Worm (Caenorhabditis elegans): ENCODE results near the gene Y16B4A.2.

The Y16B4A.2 gene

DNA sequence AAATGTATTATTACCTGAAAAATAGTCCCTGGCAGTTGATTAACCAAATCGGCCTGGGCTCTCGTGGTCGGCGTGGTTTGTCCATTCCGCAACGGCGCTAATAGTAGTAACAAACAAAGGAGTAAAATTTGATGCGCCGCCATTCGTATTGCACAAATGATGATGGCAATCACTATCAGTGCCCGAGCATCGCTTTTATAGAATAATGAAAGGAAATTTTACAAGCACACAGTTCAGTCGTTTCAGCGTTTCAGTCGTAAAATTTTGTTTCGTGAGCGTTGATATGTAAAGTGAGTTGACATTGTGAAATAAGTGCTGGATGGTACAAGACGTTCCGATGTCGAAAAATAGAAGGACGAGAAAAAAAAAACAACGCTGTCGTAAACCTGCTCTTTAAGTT, at the start of gene Y16B4A.2:
TSS of gene Y16B4A.2 (minus strand) at position 170 of the 400 bp plus-strand sequence.
- TF ChIP-seq nhr-42 (GFP tag; IDR thresholded peaks at IDR 0.05), result no peak
- peak; percentile 10 for TF ChIP-seq hlh-11 (tag; optimal IDR thresholded peaks at IDR 0.05)
- TF ChIP-seq dmd-6 (GFP tag; IDR thresholded peaks at IDR 0.05), result peak; percentile 39; the same call in 1 of the 2 replicates
- TF ChIP-seq skn-1 (tag; optimal IDR thresholded peaks at IDR 0.05), result no peak
- TF ChIP-seq php-3 (GFP tag; IDR thresholded peaks at IDR 0.05), result peak; percentile 70; the same call in 1 of the 2 replicates
- TF ChIP-seq nhr-28 (tag; optimal IDR thresholded peaks at IDR 0.05), result peak; percentile 27
- TF ChIP-seq mdl-1 (tag; optimal IDR thresholded peaks at IDR 0.05), result no peak
- peak; percentile 46 for TF ChIP-seq pqm-1 (tag; optimal IDR thresholded peaks at IDR 0.05)

DNA sequence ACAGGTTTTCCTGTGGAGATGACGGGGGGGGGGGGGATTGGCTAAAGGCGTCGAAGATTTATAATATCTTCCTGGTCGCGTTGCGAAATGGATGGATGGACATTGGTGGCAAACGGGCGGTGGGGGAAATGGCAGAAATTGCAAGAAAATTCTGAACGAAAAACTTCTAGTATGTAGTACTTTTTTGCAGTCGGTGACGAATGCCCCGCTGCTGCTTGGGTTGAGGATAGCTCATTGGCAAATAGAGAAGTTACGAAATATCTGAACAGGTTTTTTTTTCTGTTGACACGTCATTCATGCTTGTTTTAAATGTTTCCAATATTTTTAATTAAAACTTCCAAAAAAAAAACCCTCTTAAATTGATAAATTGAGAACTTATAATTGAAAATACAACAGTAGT, 47.8 kb upstream of the Y16B4A.2 start:
- no peak for TF ChIP-seq spr-1 (tag; optimal IDR thresholded peaks at IDR 0.05)
- no peak for TF ChIP-seq nhr-28 (tag; optimal IDR thresholded peaks at IDR 0.05)
- peak; percentile 61 for TF ChIP-seq aha-1 (tag)
- TF ChIP-seq ceh-28 (tag; optimal IDR thresholded peaks at IDR 0.05), result no peak
- no peak for TF ChIP-seq F10B5.3 (tag; optimal IDR thresholded peaks at IDR 0.05)
- TF ChIP-seq mdt-29 (GFP tag; IDR thresholded peaks at IDR 0.05), result no peak
- TF ChIP-seq ceh-44 (GFP tag; IDR thresholded peaks at IDR 0.05), result no peak
- TF ChIP-seq dmd-8 (GFP tag; IDR thresholded peaks at IDR 0.05), result no peak
- no peak for TF ChIP-seq nhr-76 (tag; optimal IDR thresholded peaks at IDR 0.05)
- no peak for TF ChIP-seq ama-1 (optimal IDR thresholded peaks at IDR 0.05)
- TF ChIP-seq mes-2 (tag; optimal IDR thresholded peaks at IDR 0.05; ENCODE audit: poor library complexity, severe bottlenecking), result no peak
- no peak for TF ChIP-seq zip-2 (tag; optimal IDR thresholded peaks at IDR 0.05)
- TF ChIP-seq R02D3.7 (tag; optimal IDR thresholded peaks at IDR 0.05), result no peak
- no peak for TF ChIP-seq nhr-102 (tag; optimal IDR thresholded peaks at IDR 0.05)
- 0 out of 2 replicates have a peak, but pooled peaks have one; percentile 8 for TF ChIP-seq arid-1 (GFP tag; conservative IDR thresholded peaks at IDR 0.05)
- no peak for TF ChIP-seq ZK546.5 (tag; optimal IDR thresholded peaks at IDR 0.05)
- TF ChIP-seq egl-43 (GFP tag; IDR thresholded peaks at IDR 0.05), result no peak
- no peak for TF ChIP-seq set-16 (GFP tag; IDR thresholded peaks at IDR 0.05)
- TF ChIP-seq lsy-2 (tag; optimal IDR thresholded peaks at IDR 0.05), result no peak
- TF ChIP-seq ceh-62 (tag; optimal IDR thresholded peaks at IDR 0.05), result no peak
- TF ChIP-seq nhr-41 (GFP tag; IDR thresholded peaks at IDR 0.05), result no peak
- TF ChIP-seq nhr-25 (tag; optimal IDR thresholded peaks at IDR 0.05; ENCODE audit: borderline replicate concordance, insufficient read depth), result no peak
- TF ChIP-seq spr-3 (GFP tag; optimal IDR thresholded peaks at IDR 0.05), result no peak
- TF ChIP-seq T20F7.1 (GFP tag; optimal IDR thresholded peaks at IDR 0.05), result no peak
- peak; percentile 27; the same call in 1 of the 2 replicates for TF ChIP-seq lin-29 (GFP tag; IDR thresholded peaks at IDR 0.05)
- no peak for TF ChIP-seq jun-1 (tag; optimal IDR thresholded peaks at IDR 0.05)
- TF ChIP-seq attf-4 (tag; optimal IDR thresholded peaks at IDR 0.05), result no peak
- no peak for TF ChIP-seq madf-9 (GFP tag; conservative IDR thresholded peaks at IDR 0.05)
- TF ChIP-seq nhr-48 (tag; optimal IDR thresholded peaks at IDR 0.05), result no peak
- 0 out of 2 replicates have a peak, but pooled peaks have one; percentile 16 for TF ChIP-seq zfp-3 (GFP tag; conservative IDR thresholded peaks at IDR 0.05)
- no peak for TF ChIP-seq ceh-20 (GFP tag; IDR thresholded peaks at IDR 0.05)
- TF ChIP-seq pha-4 (GFP tag; IDR thresholded peaks at IDR 0.05), result no peak
- no peak for TF ChIP-seq pha-4 (tag; optimal IDR thresholded peaks at IDR 0.05)
- peak in 1 of 2 experiments; percentile 39 for TF ChIP-seq unc-62 (GFP tag; optimal IDR thresholded peaks at IDR 0.05 in 1 of 2)
- TF ChIP-seq unc-62 (tag; optimal IDR thresholded peaks at IDR 0.05), result no peak
- no peak for TF ChIP-seq sdz-12 (GFP tag; optimal IDR thresholded peaks at IDR 0.05)
